Worm (Caenorhabditis elegans): ENCODE results near the gene ZK381.62.

DNA sequence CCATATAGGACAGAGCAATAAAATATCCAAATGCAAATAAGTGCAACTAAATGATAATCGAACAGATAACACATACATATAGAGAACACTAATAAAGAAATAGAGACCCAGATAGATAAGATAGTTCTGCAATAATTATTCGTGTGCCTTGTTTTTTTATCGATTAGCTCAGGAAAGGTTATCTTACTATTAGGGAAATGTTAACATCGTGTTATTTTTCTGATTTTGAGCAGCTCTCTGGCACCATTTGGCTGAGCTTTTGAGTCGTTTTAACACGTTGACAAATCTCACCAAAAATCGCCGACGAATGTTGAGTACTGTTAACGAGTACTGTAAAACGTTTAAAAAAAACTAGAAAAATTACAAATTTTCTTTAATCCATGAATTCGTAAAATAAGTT is 42.7 kb downstream of the ZK381.62 start, which contains the start of gene cest-6:
- TF ChIP-seq hmbx-1 (tag; optimal IDR thresholded peaks at IDR 0.05) = no peak
- TF ChIP-seq pes-1 (GFP tag; IDR thresholded peaks at IDR 0.05) = no peak
- TF ChIP-seq ama-1 (optimal IDR thresholded peaks at IDR 0.05) = no peak
- TF ChIP-seq tbx-37 (GFP tag; conservative IDR thresholded peaks at IDR 0.05) = no peak
- no peak for TF ChIP-seq ets-7 (tag; optimal IDR thresholded peaks at IDR 0.05)
- no peak for TF ChIP-seq hmg-4 (GFP tag; optimal IDR thresholded peaks at IDR 0.05)

Data from whole organism, early embryonic.